Worm (Caenorhabditis elegans) whole organism, midembryonic: ENCODE measurements around the gene myo-2.

Source experiments
- T22C8.4 ChIP-seq: fragments of 200-800 bp; sonication (Bioruptor generic); IDR thresholded peaks from 2 replicates; pipeline ENCODE4 v1.3.6; 2022; ENCODE audit warnings: missing genetic modification characterization, missing compliant biosample characterization
- cog-1 ChIP-seq: sonication (generic microtip); optimal IDR thresholded peaks from 2 replicates; lab custom pipeline; 2016; ENCODE audit warnings: missing genetic modification characterization, missing compliant biosample characterization
- flt-1 ChIP-seq: fragments of 200-800 bp; sonication (Bioruptor generic); IDR thresholded peaks from 2 replicates; pipeline ENCODE4 v1.3.6; 2022; ENCODE audit warnings: missing genetic modification characterization, missing compliant biosample characterization
- klf-2 ChIP-seq: fragments of 200-800 bp; sonication (Bioruptor generic); conservative IDR thresholded peaks from 2 replicates; pipeline ENCODE4 v1.3.6; 2022; ENCODE audit warnings: missing genetic modification reagents, missing genetic modification characterization, missing compliant biosample characterization
- med-1 ChIP-seq: sonication (generic microtip); optimal IDR thresholded peaks from 2 replicates; lab custom pipeline; 2017; ENCODE audit warnings: missing genetic modification characterization, mild to moderate bottlenecking, missing compliant biosample characterization, antibody characterized with exemption, missing genetic modification reagents; ENCODE audit not compliant: insufficient read depth
- ref-1 ChIP-seq: fragments of 200-800 bp; sonication (Bioruptor generic); conservative IDR thresholded peaks from 2 replicates; pipeline ENCODE4 v1.3.6; 2022; ENCODE audit warnings: missing genetic modification reagents, missing genetic modification characterization, missing compliant biosample characterization
- tab-1 ChIP-seq: fragments of 200-800 bp; sonication (Bioruptor generic); IDR thresholded peaks from 2 replicates; pipeline ENCODE4 v1.3.6; 2022; ENCODE audit warnings: missing genetic modification characterization, missing compliant biosample characterization
- ztf-23 ChIP-seq: fragments of 200-800 bp; sonication (Bioruptor generic); IDR thresholded peaks from 2 replicates; pipeline ENCODE4 v1.3.6; 2022; ENCODE audit warnings: missing genetic modification reagents, missing genetic modification characterization, missing compliant biosample characterization
- ztf-29 ChIP-seq: fragments of 200-800 bp; sonication (Bioruptor generic); IDR thresholded peaks from 2 replicates; pipeline ENCODE4 v1.3.6; 2022; ENCODE audit warnings: missing genetic modification reagents, missing genetic modification characterization, missing compliant biosample characterization

ce11 chrX:12438266-12438665, 29.6 kb upstream of the myo-2 start:
- TF ChIP-seq ref-1 (GFP tag; lab: Robert Waterston, UW) = no peak
- no peak for TF ChIP-seq klf-2 (GFP tag; lab: Robert Waterston, UW)
- no peak for TF ChIP-seq flt-1 (GFP tag; lab: Robert Waterston, UW)
- TF ChIP-seq tab-1 (GFP tag; lab: Robert Waterston, UW) = no peak
- no peak for TF ChIP-seq T22C8.4 (GFP tag; lab: Robert Waterston, UW)
- no peak for TF ChIP-seq ztf-29
- no peak for TF ChIP-seq cog-1
- no peak for TF ChIP-seq med-1 (GFP tag; lab: Kevin White, UChicago)
- TF ChIP-seq ztf-23 = no peak
